Worm (Caenorhabditis elegans) whole organism, late embryonic: Measurements from ENCODE around the gene nhr-213.
"Not testable (repeated sequence)": the region's sequence is repeated elsewhere in the genome, so short reads cannot be mapped to it uniquely, and the experiment has no call there.

Experiments
- C38D4.7 ChIP-seq: fragments of 200-800 bp; sonication (Bioruptor generic); optimal IDR thresholded peaks from 2 replicates; lab custom pipeline; 2018; ENCODE audit warnings: mild to moderate bottlenecking, missing genetic modification characterization, moderate library complexity, missing compliant biosample characterization
- K02D7.2 ChIP-seq: sonication (generic microtip); optimal IDR thresholded peaks from 2 replicates; lab custom pipeline; 2017; ENCODE audit warnings: mild to moderate bottlenecking, missing genetic modification characterization, missing compliant biosample characterization
- T23F11.4 ChIP-seq: fragments of 200-800 bp; sonication (Bioruptor generic); optimal IDR thresholded peaks from 2 replicates; lab custom pipeline; 2018; ENCODE audit warnings: mild to moderate bottlenecking, missing genetic modification characterization, missing compliant biosample characterization
- Y22D7AL.16 ChIP-seq: sonication (generic microtip); optimal IDR thresholded peaks from 2 replicates; lab custom pipeline; 2016; ENCODE audit warnings: missing genetic modification characterization, missing compliant biosample characterization
- ahr-1 ChIP-seq: sonication (generic microtip); optimal IDR thresholded peaks from 2 replicates; lab custom pipeline; 2016; ENCODE audit warnings: missing genetic modification characterization, missing compliant biosample characterization
- ceh-14 ChIP-seq: sonication (generic microtip); optimal IDR thresholded peaks from 2 replicates; lab custom pipeline; 2016; ENCODE audit warnings: missing genotype, missing genetic modification characterization, missing compliant biosample characterization
- ceh-19 ChIP-seq: fragments of 200-800 bp; sonication (Bioruptor generic); optimal IDR thresholded peaks from 2 replicates; lab custom pipeline; 2018; ENCODE audit warnings: mild to moderate bottlenecking, missing genetic modification characterization, missing compliant biosample characterization
- ceh-2 ChIP-seq: sonication (generic microtip); optimal IDR thresholded peaks from 2 replicates; lab custom pipeline; 2016; ENCODE audit warnings: missing genotype, missing genetic modification characterization, missing compliant biosample characterization
- ceh-30 ChIP-seq: fragments of 150-350 bp; optimal IDR thresholded peaks from 2 replicates; lab custom pipeline; 2014; ENCODE audit warnings: missing biosample characterization, missing genetic modification characterization
- ceh-34 ChIP-seq: sonication (generic microtip); optimal IDR thresholded peaks from 2 replicates; lab custom pipeline; 2016; ENCODE audit warnings: mild to moderate bottlenecking, missing genetic modification characterization, missing compliant biosample characterization
- ceh-48 ChIP-seq: sonication (generic microtip); optimal IDR thresholded peaks from 2 replicates; lab custom pipeline; 2016; ENCODE audit warnings: missing genetic modification characterization, inconsistent platforms, missing compliant biosample characterization
- dmd-4 ChIP-seq: sonication (generic microtip); optimal IDR thresholded peaks from 2 replicates; lab custom pipeline; 2016; ENCODE audit warnings: borderline replicate concordance, missing genetic modification characterization, missing compliant biosample characterization
- dve-1 ChIP-seq: sonication (generic microtip); optimal IDR thresholded peaks from 2 replicates; lab custom pipeline; 2017; ENCODE audit warnings: antibody characterized with exemption, mild to moderate bottlenecking, missing genetic modification characterization, missing compliant biosample characterization
- ets-4 ChIP-seq: sonication (generic microtip); optimal IDR thresholded peaks from 2 replicates; lab custom pipeline; 2016; ENCODE audit warnings: missing genetic modification characterization, missing compliant biosample characterization
- eyg-1 ChIP-seq: sonication (generic microtip); optimal IDR thresholded peaks from 2 replicates; lab custom pipeline; 2016; ENCODE audit warnings: missing genotype, missing genetic modification characterization, missing compliant biosample characterization
- fax-1 ChIP-seq: sonication (generic microtip); optimal IDR thresholded peaks from 2 replicates; lab custom pipeline; 2016; ENCODE audit warnings: missing genotype, missing genetic modification characterization, missing compliant biosample characterization
- fkh-10 ChIP-seq: fragments of 150-350 bp; optimal IDR thresholded peaks from 2 replicates; lab custom pipeline; 2014; ENCODE audit warnings: missing biosample characterization, missing genetic modification reagents, missing genetic modification characterization
- fkh-6 ChIP-seq: sonication (generic microtip); optimal IDR thresholded peaks from 2 replicates; lab custom pipeline; 2016; ENCODE audit warnings: missing genetic modification characterization, missing compliant biosample characterization
- gmeb-2 ChIP-seq: sonication (generic microtip); optimal IDR thresholded peaks from 2 replicates; lab custom pipeline; 2016; ENCODE audit warnings: missing genetic modification characterization, inconsistent platforms, missing compliant biosample characterization
- hlh-13 ChIP-seq: fragments of 200-800 bp; sonication (Bioruptor generic); optimal IDR thresholded peaks from 2 replicates; lab custom pipeline; 2018; ENCODE audit warnings: mild to moderate bottlenecking, missing genetic modification characterization, missing compliant biosample characterization
- hlh-8 ChIP-seq: sonication (generic microtip); optimal IDR thresholded peaks from 2 replicates; lab custom pipeline; 2016; ENCODE audit warnings: missing genotype, missing genetic modification characterization, missing compliant biosample characterization
- lim-6 ChIP-seq: sonication (generic microtip); optimal IDR thresholded peaks from 2 replicates; lab custom pipeline; 2016; ENCODE audit warnings: missing genetic modification characterization, missing compliant biosample characterization
- madf-2 ChIP-seq: sonication (generic microtip); optimal IDR thresholded peaks from 2 replicates; lab custom pipeline; 2017; ENCODE audit warnings: missing genetic modification characterization, missing compliant biosample characterization
- odd-2 ChIP-seq: sonication (generic microtip); optimal IDR thresholded peaks from 2 replicates; lab custom pipeline; 2017; ENCODE audit warnings: antibody characterized with exemption, mild to moderate bottlenecking, missing genetic modification characterization, missing compliant biosample characterization
- pat-9 ChIP-seq: fragments of 200-800 bp; sonication (Bioruptor generic); optimal IDR thresholded peaks from 2 replicates; lab custom pipeline; 2018; ENCODE audit warnings: mild to moderate bottlenecking, missing genetic modification characterization, moderate library complexity, missing compliant biosample characterization
- pax-1 ChIP-seq: fragments of 150-350 bp; optimal IDR thresholded peaks from 2 replicates; lab custom pipeline; 2014; ENCODE audit warnings: missing biosample characterization, missing genetic modification characterization
- pha-2 ChIP-seq: sonication (generic microtip); optimal IDR thresholded peaks from 2 replicates; lab custom pipeline; 2017; ENCODE audit warnings: mild to moderate bottlenecking, missing genetic modification characterization, missing compliant biosample characterization
- pqm-1 ChIP-seq: sonication (generic microtip); optimal IDR thresholded peaks from 2 replicates; lab custom pipeline; 2016; ENCODE audit warnings: missing genetic modification characterization, missing compliant biosample characterization
- ref-2 ChIP-seq: sonication (generic microtip); optimal IDR thresholded peaks from 2 replicates; lab custom pipeline; 2016; ENCODE audit warnings: missing genetic modification characterization, missing compliant biosample characterization
- sdc-2 ChIP-seq: sonication (generic microtip); optimal IDR thresholded peaks from 2 replicates; lab custom pipeline; 2016; ENCODE audit warnings: missing genotype, missing genetic modification characterization, missing compliant biosample characterization
- sox-2 ChIP-seq: fragments of 200-800 bp; sonication (Bioruptor generic); IDR thresholded peaks from 2 replicates; pipeline ENCODE4 v1.3.6; 2022; ENCODE audit warnings: missing genetic modification reagents, missing genetic modification characterization, missing compliant biosample characterization
- tbx-7 ChIP-seq: sonication (generic microtip); optimal IDR thresholded peaks from 2 replicates; lab custom pipeline; 2016; ENCODE audit warnings: missing genotype, missing genetic modification characterization, missing compliant biosample characterization
- unc-3 ChIP-seq, 2 experiments: fragments of 200-800 bp in 1 of 2; sonication (Bioruptor generic) in 1 of 2; sonication (generic microtip) in 1 of 2; conservative IDR thresholded peaks in 1 of 2; optimal IDR thresholded peaks in 1 of 2; 2 replicates each; pipeline versions ENCODE4 v1.3.6 to Lab custom; 2016 to 2022; ENCODE audit warnings: missing compliant biosample characterization in 2 of 2, missing genetic modification characterization in 2 of 2, missing genetic modification reagents in 1 of 2
- unc-42 ChIP-seq: sonication (generic microtip); optimal IDR thresholded peaks from 2 replicates; lab custom pipeline; 2016; ENCODE audit warnings: missing genotype, missing genetic modification characterization, missing compliant biosample characterization
- unc-55 ChIP-seq: sonication (generic microtip); optimal IDR thresholded peaks from 2 replicates; lab custom pipeline; 2017; ENCODE audit warnings: missing biosample characterization, missing genetic modification reagents, missing genetic modification characterization
- unc-86 ChIP-seq: sonication (generic microtip); optimal IDR thresholded peaks from 2 replicates; lab custom pipeline; 2016; ENCODE audit warnings: missing genetic modification characterization, missing compliant biosample characterization
- zip-5 ChIP-seq: sonication (generic microtip); optimal IDR thresholded peaks from 2 replicates; lab custom pipeline; 2016; ENCODE audit warnings: missing genetic modification characterization, missing compliant biosample characterization

Gene nhr-213

ce11 chrV:15896671-15897070, at the start of gene nhr-213:
TSS of gene nhr-213 (minus strand) at chrV:15896771.
- TF ChIP-seq eyg-1 (tag; lab: Kevin White, UChicago) = no peak
- TF ChIP-seq pha-2 = no peak

- TF ChIP-seq T23F11.4 (GFP tag; lab: Kevin White, UChicago) (no peak), hlh-13 (no peak), fax-1 (tag; lab: Kevin White, UChicago) (no peak), Y22D7AL.16 (tag; lab: Kevin White, UChicago) (no peak), ceh-19 (GFP tag; lab: Kevin White, UChicago) (no peak), fkh-6 (tag; lab: Kevin White, UChicago) (no peak), odd-2 (tag; lab: Kevin White, UChicago) (no peak), ceh-14 (tag; lab: Kevin White, UChicago) (no peak), pat-9 (tag; lab: Kevin White, UChicago) (no peak), ref-2 (tag; lab: Kevin White, UChicago) (no peak), ceh-30 (no peak), unc-42 (no peak), unc-86 (tag; lab: Kevin White, UChicago) (no peak)
- TF ChIP-seq, all 69 proteins: peak for 0
Measured at ce11 chrV:15943125-15943524, 46.6 kb upstream of the nhr-213 start, which contains the start of gene srw-53. TSS of gene srw-53 (plus strand) at chrV:15943425.

- TF ChIP-seq odd-2 (tag; lab: Kevin White, UChicago) = no peak
- no peak for TF ChIP-seq ceh-2 (tag; lab: Kevin White, UChicago)
- no peak for TF ChIP-seq ceh-34
- TF ChIP-seq ceh-14 (tag; lab: Kevin White, UChicago) = no peak
- TF ChIP-seq ref-2 (tag; lab: Kevin White, UChicago) = no peak
- TF ChIP-seq C38D4.7 (GFP tag; lab: Kevin White, UChicago) = no peak
- no peak for TF ChIP-seq pat-9 (tag; lab: Kevin White, UChicago)
- no peak for TF ChIP-seq unc-55 (GFP tag; lab: Kevin White, UChicago)
- no peak for TF ChIP-seq pax-1 (tag; lab: Kevin White, UChicago)
- TF ChIP-seq gmeb-2 = no peak
- no peak for TF ChIP-seq ceh-48 (tag; lab: Kevin White, UChicago)
Measured at ce11 chrV:15940254-15940653, 43.7 kb upstream of the nhr-213 start, which contains the start of gene srw-55. TSS of gene srw-55 (minus strand) at chrV:15940354.

- no peak for TF ChIP-seq ets-4 (tag; lab: Kevin White, UChicago)
- no peak for TF ChIP-seq K02D7.2 (tag; lab: Kevin White, UChicago)
- no peak for TF ChIP-seq dve-1 (tag; lab: Kevin White, UChicago)
- TF ChIP-seq zip-5 = no peak
- TF ChIP-seq pqm-1 (tag; lab: Kevin White, UChicago) = no peak
- TF ChIP-seq sdc-2 (tag; lab: Kevin White, UChicago) = no peak
- TF ChIP-seq ceh-48 (tag; lab: Kevin White, UChicago) = no peak
Measured at ce11 chrV:15932390-15932789, 35.8 kb upstream of the nhr-213 start, which contains the start of gene srw-26. TSS of gene srw-26 (minus strand) at chrV:15932490.

- TF ChIP-seq dmd-4 (tag; lab: Kevin White, UChicago); fkh-10 (GFP tag; lab: Kevin White, UChicago); unc-42: not testable (repeated sequence)
Measured at ce11 chrV:15929882-15930281, 33.3 kb upstream of the nhr-213 start, which contains the start of gene srbc-77. TSS of gene srbc-77 (plus strand) at chrV:15930182.

ce11 chrV:15928325-15928724, 31.8 kb upstream of the nhr-213 start, which contains the start of gene pzf-1:
TSS of gene pzf-1 (minus strand) at chrV:15928425.
- no peak for TF ChIP-seq ref-2 (tag; lab: Kevin White, UChicago)
- TF ChIP-seq sox-2 = no peak
- TF ChIP-seq pqm-1 (tag; lab: Kevin White, UChicago) = no peak
- TF ChIP-seq fkh-6 (tag; lab: Kevin White, UChicago) = no peak
- no peak for TF ChIP-seq hlh-8 (tag; lab: Kevin White, UChicago)
- TF ChIP-seq fkh-10 (GFP tag; lab: Kevin White, UChicago) = no peak
- no peak for TF ChIP-seq pat-9 (tag; lab: Kevin White, UChicago)
- TF ChIP-seq ahr-1 (tag; lab: Kevin White, UChicago) = no peak
- no peak for TF ChIP-seq lim-6 (tag; lab: Kevin White, UChicago)
- TF ChIP-seq unc-86 (tag; lab: Kevin White, UChicago) = no peak
- TF ChIP-seq unc-3 (GFP tag; conservative IDR thresholded peaks at IDR 0.05; lab: Robert Waterston, UW) = no peak
- no peak for TF ChIP-seq unc-3 (tag; optimal IDR thresholded peaks at IDR 0.05; lab: Kevin White, UChicago)
- TF ChIP-seq ceh-19 (GFP tag; lab: Kevin White, UChicago) = no peak
- no peak for TF ChIP-seq tbx-7 (tag; lab: Kevin White, UChicago)
- TF ChIP-seq fax-1 (tag; lab: Kevin White, UChicago) = no peak
- no peak for TF ChIP-seq madf-2 (tag; lab: Kevin White, UChicago)
